Worm (Caenorhabditis elegans): ENCODE measurements around the gene F32D8.2.
A peak's percentile ranks its signal among the peaks of the same experiment; 100 is the strongest.

Gene F32D8.2

DNA sequence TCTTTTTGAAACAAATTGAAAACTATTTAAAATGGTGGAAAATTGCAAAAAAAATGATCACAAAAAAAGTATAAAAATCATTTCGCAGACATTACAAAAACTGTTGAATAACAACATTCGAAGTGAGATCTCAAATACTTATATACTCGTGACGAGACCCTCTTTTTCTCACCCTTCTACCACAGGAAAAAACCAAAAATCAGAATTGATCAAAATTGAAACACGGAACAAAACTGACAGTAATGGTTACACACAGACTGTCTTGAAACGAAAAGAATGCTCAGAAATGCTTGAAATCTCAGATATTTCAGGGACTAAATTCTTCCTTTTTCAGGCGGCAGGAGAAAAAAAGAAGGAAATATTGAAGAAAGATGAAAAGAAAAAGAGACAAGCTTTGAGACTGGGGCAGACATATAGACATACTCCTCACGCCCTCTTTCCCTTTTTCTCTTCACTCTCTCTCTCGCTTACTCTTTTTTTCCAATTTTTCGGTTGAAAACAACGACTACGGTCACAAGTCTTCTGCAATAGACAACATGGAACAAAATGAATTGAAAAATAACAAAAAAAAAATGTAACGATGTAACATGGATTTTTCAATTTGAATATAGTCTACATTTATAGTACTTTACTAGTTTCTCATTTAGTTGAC lies 21.8 kb upstream of the F32D8.2 start:
- peak; percentile 54 for TF ChIP-seq nfya-1 (tag; optimal IDR thresholded peaks at IDR 0.05; ENCODE audit: insufficient read depth)
- TF ChIP-seq hmg-11 (tag; optimal IDR thresholded peaks at IDR 0.05) = peak; percentile 4
- peak; percentile 17 for TF ChIP-seq snpc-4 (tag; optimal IDR thresholded peaks at IDR 0.05)
- TF ChIP-seq pha-4 (tag; optimal IDR thresholded peaks at IDR 0.05) = peak; percentile 51
- peak; percentile 10 for TF ChIP-seq elt-2 (tag; optimal IDR thresholded peaks at IDR 0.05)
- no peak for TF ChIP-seq pqm-1 (tag; optimal IDR thresholded peaks at IDR 0.05)
- no peak for TF ChIP-seq egl-27 (tag; optimal IDR thresholded peaks at IDR 0.05)

DNA sequence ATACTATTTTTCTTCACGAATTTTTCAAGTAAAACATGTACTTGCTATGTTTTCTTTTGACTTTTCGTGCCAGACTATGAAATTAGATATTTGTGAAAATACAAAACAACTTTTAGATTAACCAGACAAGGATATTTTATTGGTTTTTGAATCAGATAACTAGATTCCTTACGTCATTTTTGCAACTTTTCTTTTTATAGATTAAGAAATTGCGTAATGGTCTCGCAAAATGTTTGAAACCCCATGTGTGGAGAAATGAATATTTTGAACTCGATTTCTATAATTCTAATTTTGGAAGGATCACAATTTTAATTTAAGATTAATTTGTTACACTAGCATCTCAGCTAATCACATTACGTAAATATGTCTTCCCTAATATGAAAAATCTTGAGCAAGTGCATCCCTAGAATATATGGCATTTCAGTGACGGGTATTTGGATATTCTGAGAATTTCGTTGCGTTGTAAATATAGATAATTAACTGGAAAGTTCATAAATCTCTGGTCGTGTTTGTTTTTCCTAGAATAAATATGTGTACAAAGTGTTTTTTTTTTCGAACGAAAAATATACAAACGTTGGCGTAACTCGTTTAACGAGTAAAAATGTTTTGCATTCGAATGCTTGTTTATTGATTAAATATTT lies 21.0 kb upstream of the F32D8.2 start:
- no peak for TF ChIP-seq egl-5 (tag; optimal IDR thresholded peaks at IDR 0.05)
- no peak for TF ChIP-seq nhr-77 (tag; optimal IDR thresholded peaks at IDR 0.05)
- no peak for TF ChIP-seq lin-15B (tag; optimal IDR thresholded peaks at IDR 0.05)

DNA sequence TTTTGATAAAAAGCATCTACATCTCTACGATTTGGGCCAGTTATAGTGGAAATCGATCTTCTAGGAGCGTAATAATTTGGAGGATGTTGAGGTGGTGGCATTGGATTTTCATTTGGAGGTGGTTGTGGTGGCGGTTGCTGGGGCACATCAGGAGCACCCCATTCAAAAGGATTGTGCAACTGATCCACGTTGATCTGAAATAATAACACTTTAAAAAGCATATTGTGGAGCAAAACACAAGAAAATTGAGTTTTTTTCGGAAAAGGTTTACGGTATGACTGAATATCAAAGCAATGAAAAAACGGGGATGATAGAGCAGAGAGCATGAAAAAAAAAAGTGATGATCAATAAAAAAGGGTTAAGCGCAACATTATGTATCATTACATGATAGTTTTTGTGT lies 18.0 kb upstream of the F32D8.2 start, which contains the start of gene saeg-1:
Gene saeg-1 (minus strand): TSS at position 101 of the 400 bp plus-strand sequence.
- TF ChIP-seq elt-1 (tag; optimal IDR thresholded peaks at IDR 0.05) (no peak), aly-2 (tag; optimal IDR thresholded peaks at IDR 0.05) (no peak), nhr-11 (tag; optimal IDR thresholded peaks at IDR 0.05) (no peak), nfya-1 (tag; optimal IDR thresholded peaks at IDR 0.05; ENCODE audit: insufficient read depth) (no peak), nhr-28 (tag; optimal IDR thresholded peaks at IDR 0.05) (no peak), ama-1 (optimal IDR thresholded peaks at IDR 0.05) (no peak), lsy-12 (tag; optimal IDR thresholded peaks at IDR 0.05) (no peak), nhr-25 (tag; optimal IDR thresholded peaks at IDR 0.05) (no peak), unc-62 (GFP tag; optimal IDR thresholded peaks at IDR 0.05) (no peak), daf-12 (tag; optimal IDR thresholded peaks at IDR 0.05) (no peak), elt-3 (tag; optimal IDR thresholded peaks at IDR 0.05) (no peak)

ce11 chrV:10867586-10867985 lies 16.0 kb upstream of the F32D8.2 start:
- TF ChIP-seq fkh-10 (GFP tag; optimal IDR thresholded peaks at IDR 0.05) (peak; percentile 65), nfya-1 (tag; optimal IDR thresholded peaks at IDR 0.05; ENCODE audit: insufficient read depth) (peak; percentile 28), lin-39 (tag; optimal IDR thresholded peaks at IDR 0.05) (peak; percentile 11), nhr-43 (tag; optimal IDR thresholded peaks at IDR 0.05; ENCODE audit: poor library complexity, severe bottlenecking) (peak; percentile 11), elt-1 (tag; optimal IDR thresholded peaks at IDR 0.05) (no peak)

DNA sequence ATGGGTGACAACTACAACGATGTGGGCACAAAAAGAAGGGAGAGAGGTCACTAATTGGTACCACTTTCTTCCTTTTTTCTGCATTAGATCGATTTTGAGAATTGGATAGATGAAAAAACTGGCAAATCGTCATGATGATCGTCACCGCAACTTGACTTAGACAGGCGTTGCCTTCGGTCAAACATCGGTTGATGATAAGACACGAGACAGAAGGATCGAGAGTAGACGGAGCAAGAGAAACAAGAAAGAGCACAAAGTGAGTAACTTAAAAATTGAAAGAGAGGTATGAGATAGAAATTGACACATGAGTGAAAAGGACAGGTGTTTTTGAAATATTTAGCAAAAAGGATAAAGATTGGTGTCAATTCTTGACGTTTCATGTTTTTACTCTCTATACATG lies 13.5 kb upstream of the F32D8.2 start:
- peak; percentile 23 for TF ChIP-seq elt-2 (tag; optimal IDR thresholded peaks at IDR 0.05)
- no peak for TF ChIP-seq fkh-10 (GFP tag; optimal IDR thresholded peaks at IDR 0.05)
- TF ChIP-seq pqm-1 (tag; optimal IDR thresholded peaks at IDR 0.05) = peak; percentile 9

- TF ChIP-seq nhr-76 (tag; optimal IDR thresholded peaks at IDR 0.05) (no peak), lin-15B (tag; optimal IDR thresholded peaks at IDR 0.05) (peak; percentile 45), mml-1 (tag; optimal IDR thresholded peaks at IDR 0.05) (peak; percentile 55), nhr-43 (tag; optimal IDR thresholded peaks at IDR 0.05; ENCODE audit: poor library complexity, severe bottlenecking) (peak; percentile 60), hmg-11 (tag; optimal IDR thresholded peaks at IDR 0.05) (peak; percentile 90), fkh-10 (GFP tag; optimal IDR thresholded peaks at IDR 0.05) (peak; percentile 92), pqm-1 (tag; optimal IDR thresholded peaks at IDR 0.05) (peak; percentile 46), ztf-11 (tag; optimal IDR thresholded peaks at IDR 0.05) (no peak), nhr-11 (tag; optimal IDR thresholded peaks at IDR 0.05) (peak; percentile 56), nhr-28 (tag; optimal IDR thresholded peaks at IDR 0.05) (no peak), ZK546.5 (tag; optimal IDR thresholded peaks at IDR 0.05) (no peak), elt-3 (tag; optimal IDR thresholded peaks at IDR 0.05) (no peak), egl-5 (tag; optimal IDR thresholded peaks at IDR 0.05) (peak; percentile 69), ceh-82 (tag; optimal IDR thresholded peaks at IDR 0.05) (peak; percentile 7), fos-1 (tag; optimal IDR thresholded peaks at IDR 0.05) (no peak), snpc-4 (tag; optimal IDR thresholded peaks at IDR 0.05) (peak; percentile 47), ama-1 (optimal IDR thresholded peaks at IDR 0.05) (no peak), fkh-2 (tag; optimal IDR thresholded peaks at IDR 0.05) (peak; percentile 12), zag-1 (tag; optimal IDR thresholded peaks at IDR 0.05) (peak; percentile 35), nhr-12 (tag; optimal IDR thresholded peaks at IDR 0.05) (no peak), unc-39 (tag; optimal IDR thresholded peaks at IDR 0.05) (no peak), elt-1 (tag; optimal IDR thresholded peaks at IDR 0.05) (peak; percentile 49), ceh-9 (tag; optimal IDR thresholded peaks at IDR 0.05) (no peak), nhr-77 (tag; optimal IDR thresholded peaks at IDR 0.05) (no peak), nhr-25 (tag; optimal IDR thresholded peaks at IDR 0.05) (no peak), mdl-1 (tag; optimal IDR thresholded peaks at IDR 0.05) (peak; percentile 83), egl-27 (tag; optimal IDR thresholded peaks at IDR 0.05) (peak; percentile 66), unc-62 (GFP tag; optimal IDR thresholded peaks at IDR 0.05) (peak; percentile 80), sea-2 (GFP tag; optimal IDR thresholded peaks at IDR 0.05) (no peak), aly-2 (tag; optimal IDR thresholded peaks at IDR 0.05) (no peak), jun-1 (tag; optimal IDR thresholded peaks at IDR 0.05) (peak; percentile 71), lsy-12 (tag; optimal IDR thresholded peaks at IDR 0.05) (peak; percentile 54), ztf-4 (tag; optimal IDR thresholded peaks at IDR 0.05) (no peak)
Measured at ce11 chrV:10871457-10871861, 12.1 kb upstream of the F32D8.2 start.
